Worm (Caenorhabditis elegans) whole organism, midembryonic: Measurements from ENCODE around the gene rnp-1.

Experiments used
- T22C8.4 ChIP-seq: fragments of 200-800 bp; sonication (Bioruptor generic); IDR thresholded peaks from 2 replicates; pipeline ENCODE4 v1.3.6; 2022; ENCODE audit warnings: missing genetic modification characterization, missing compliant biosample characterization
- cog-1 ChIP-seq: sonication (generic microtip); optimal IDR thresholded peaks from 2 replicates; lab custom pipeline; 2016; ENCODE audit warnings: missing genetic modification characterization, missing compliant biosample characterization
- klf-2 ChIP-seq: fragments of 200-800 bp; sonication (Bioruptor generic); conservative IDR thresholded peaks from 2 replicates; pipeline ENCODE4 v1.3.6; 2022; ENCODE audit warnings: missing genetic modification reagents, missing genetic modification characterization, missing compliant biosample characterization
- med-1 ChIP-seq: sonication (generic microtip); optimal IDR thresholded peaks from 2 replicates; lab custom pipeline; 2017; ENCODE audit warnings: missing genetic modification characterization, mild to moderate bottlenecking, missing compliant biosample characterization, antibody characterized with exemption, missing genetic modification reagents; ENCODE audit not compliant: insufficient read depth
- ref-1 ChIP-seq: fragments of 200-800 bp; sonication (Bioruptor generic); conservative IDR thresholded peaks from 2 replicates; pipeline ENCODE4 v1.3.6; 2022; ENCODE audit warnings: missing genetic modification reagents, missing genetic modification characterization, missing compliant biosample characterization
- tab-1 ChIP-seq: fragments of 200-800 bp; sonication (Bioruptor generic); IDR thresholded peaks from 2 replicates; pipeline ENCODE4 v1.3.6; 2022; ENCODE audit warnings: missing genetic modification characterization, missing compliant biosample characterization
- ztf-23 ChIP-seq: fragments of 200-800 bp; sonication (Bioruptor generic); IDR thresholded peaks from 2 replicates; pipeline ENCODE4 v1.3.6; 2022; ENCODE audit warnings: missing genetic modification reagents, missing genetic modification characterization, missing compliant biosample characterization
- ztf-29 ChIP-seq: fragments of 200-800 bp; sonication (Bioruptor generic); IDR thresholded peaks from 2 replicates; pipeline ENCODE4 v1.3.6; 2022; ENCODE audit warnings: missing genetic modification reagents, missing genetic modification characterization, missing compliant biosample characterization

ce11 chrV:12190943-12191569 is 1.0 kb upstream of the rnp-1 start, which contains the start of gene dpy-30:
- TF ChIP-seq cog-1 (tag; lab: Kevin White, UChicago) (no peak), T22C8.4 (GFP tag; lab: Robert Waterston, UW) (no peak), ztf-23 (no peak), med-1 (no peak), tab-1 (GFP tag; lab: Robert Waterston, UW) (no peak), klf-2 (GFP tag; lab: Robert Waterston, UW) (no peak), ref-1 (GFP tag; lab: Robert Waterston, UW) (no peak), ztf-29 (GFP tag; lab: Robert Waterston, UW) (no peak)
